Worm (Caenorhabditis elegans): ENCODE measurements around the gene F01D5.3.

Gene F01D5.3

DNA sequence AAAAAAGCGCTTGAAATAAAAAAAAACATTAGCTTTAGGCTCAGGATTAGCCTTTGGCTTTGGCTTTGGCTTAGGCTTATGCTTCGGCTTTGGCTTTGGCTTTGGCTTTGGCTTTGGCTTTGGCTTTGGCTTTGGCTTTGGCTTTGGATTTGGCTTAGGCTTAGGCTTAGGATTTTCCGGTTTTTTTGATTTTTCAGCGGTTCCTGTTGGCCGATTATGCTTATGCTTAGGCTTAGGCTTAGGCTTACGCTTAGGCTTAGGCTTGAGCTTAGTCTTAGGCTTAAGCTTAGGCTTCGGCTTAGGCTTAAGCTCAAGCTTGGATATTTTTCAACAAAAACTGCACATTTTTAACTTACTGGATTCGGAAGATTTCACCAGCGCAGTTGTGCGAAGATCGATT, 25.8 kb downstream of the F01D5.3 start:
- no peak for TF ChIP-seq dmd-4 (tag; optimal IDR thresholded peaks at IDR 0.05)
- TF ChIP-seq mbf-1 (tag; optimal IDR thresholded peaks at IDR 0.05): no peak
- no peak for TF ChIP-seq nhr-11 (tag; optimal IDR thresholded peaks at IDR 0.05)
- no peak for TF ChIP-seq ceh-16 (tag; optimal IDR thresholded peaks at IDR 0.05)
- no peak for TF ChIP-seq Y55F3AM.14 (GFP tag; optimal IDR thresholded peaks at IDR 0.05)
- TF ChIP-seq elt-1 (tag; optimal IDR thresholded peaks at IDR 0.05): no peak
- TF ChIP-seq peb-1 (tag; optimal IDR thresholded peaks at IDR 0.05): no peak
- no peak for TF ChIP-seq blmp-1 (tag; optimal IDR thresholded peaks at IDR 0.05; ENCODE audit: insufficient read depth)
- no peak for TF ChIP-seq nhr-23 (tag; optimal IDR thresholded peaks at IDR 0.05)
- no peak for TF ChIP-seq R02D3.7 (tag; optimal IDR thresholded peaks at IDR 0.05)

ce11 chrII:13973514-13973913, 26.4 kb downstream of the F01D5.3 start, which contains the start of gene Y39G8B.1:
Y39G8B.1 (minus strand) TSS chrII:13973812.
- TF ChIP-seq nhr-6 (tag; optimal IDR thresholded peaks at IDR 0.05) (no peak), skn-1 (tag; optimal IDR thresholded peaks at IDR 0.05) (peak; percentile 34), lsy-2 (tag; optimal IDR thresholded peaks at IDR 0.05) (peak in 1 of 2 experiments; percentile 24), gmeb-1 (tag; optimal IDR thresholded peaks at IDR 0.05) (peak; percentile 3), fos-1 (tag; optimal IDR thresholded peaks at IDR 0.05) (peak; percentile 45)

DNA sequence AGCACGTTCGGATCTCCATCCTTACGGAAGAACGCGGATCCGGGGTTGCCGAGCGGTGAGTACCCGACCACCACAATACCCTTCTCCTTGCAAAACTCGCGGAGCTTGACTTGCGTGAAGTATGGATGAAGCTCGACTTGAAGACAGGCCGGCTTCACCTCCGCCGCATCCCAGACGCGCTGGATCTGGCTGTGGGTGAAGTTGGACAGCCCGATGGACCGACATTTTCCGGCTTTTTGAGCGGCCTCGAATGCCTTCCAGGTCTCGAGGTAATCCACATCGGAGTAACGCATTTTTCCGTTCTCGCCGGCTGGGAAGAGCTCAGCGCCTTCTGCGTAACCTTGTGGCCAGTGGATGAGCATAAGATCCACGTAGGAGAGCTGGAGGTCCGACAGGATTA, 27.7 kb downstream of the F01D5.3 start:
- TF ChIP-seq nhr-21 (tag; optimal IDR thresholded peaks at IDR 0.05): no peak
- no peak for TF ChIP-seq fos-1 (tag; optimal IDR thresholded peaks at IDR 0.05)
- TF ChIP-seq peb-1 (tag; optimal IDR thresholded peaks at IDR 0.05): no peak
- no peak for TF ChIP-seq egl-27 (tag; optimal IDR thresholded peaks at IDR 0.05)
- no peak for TF ChIP-seq snpc-4 (tag; optimal IDR thresholded peaks at IDR 0.05)
- no peak for TF ChIP-seq Y55F3AM.14 (GFP tag; optimal IDR thresholded peaks at IDR 0.05)
- no peak for TF ChIP-seq zag-1 (tag; optimal IDR thresholded peaks at IDR 0.05)
- TF ChIP-seq nhr-129 (tag; optimal IDR thresholded peaks at IDR 0.05): no peak
- no peak for TF ChIP-seq nhr-12 (tag; optimal IDR thresholded peaks at IDR 0.05)
- no peak for TF ChIP-seq nhr-237 (tag; optimal IDR thresholded peaks at IDR 0.05)
- no peak for TF ChIP-seq nhr-6 (tag; optimal IDR thresholded peaks at IDR 0.05)
- TF ChIP-seq F13H6.1 (tag; optimal IDR thresholded peaks at IDR 0.05): no peak
- TF ChIP-seq blmp-1 (tag; optimal IDR thresholded peaks at IDR 0.05; ENCODE audit: insufficient read depth): no peak
- TF ChIP-seq unc-39 (tag; optimal IDR thresholded peaks at IDR 0.05): no peak
- TF ChIP-seq R02D3.7 (tag; optimal IDR thresholded peaks at IDR 0.05): no peak
- no peak for TF ChIP-seq mab-5 (tag; optimal IDR thresholded peaks at IDR 0.05)
- TF ChIP-seq aly-2 (tag; optimal IDR thresholded peaks at IDR 0.05): no peak
- TF ChIP-seq crh-2 (tag; optimal IDR thresholded peaks at IDR 0.05): no peak
- no peak for TF ChIP-seq alr-1 (tag; optimal IDR thresholded peaks at IDR 0.05)

DNA sequence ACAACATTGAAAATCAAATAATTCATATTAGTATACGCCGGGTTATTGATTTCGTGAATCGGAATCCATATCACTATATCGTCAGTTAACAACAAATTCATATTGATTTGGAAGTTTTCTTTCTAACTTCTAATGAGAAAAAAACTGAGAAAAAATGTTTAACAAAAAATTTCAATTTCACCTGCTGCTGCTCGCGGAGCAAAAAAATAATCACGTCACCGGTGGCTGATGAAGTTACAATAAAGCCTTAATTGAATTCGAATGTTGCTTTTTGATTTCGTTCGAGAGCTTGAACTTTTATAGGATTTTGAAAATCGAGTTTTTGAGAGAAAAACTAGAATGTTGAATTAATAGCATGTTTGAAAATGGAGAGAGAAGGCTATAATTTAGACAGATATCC, 31.0 kb downstream of the F01D5.3 start, which contains the start of gene sre-43:
Gene sre-43 (minus strand): TSS at position 101 of the 400 bp plus-strand sequence.
- no peak for TF ChIP-seq fos-1 (tag; optimal IDR thresholded peaks at IDR 0.05)
- TF ChIP-seq nhr-23 (tag; optimal IDR thresholded peaks at IDR 0.05): no peak
- no peak for TF ChIP-seq ztf-11 (tag; optimal IDR thresholded peaks at IDR 0.05)
- TF ChIP-seq sma-3 (GFP tag; optimal IDR thresholded peaks at IDR 0.05): no peak
- no peak for TF ChIP-seq sma-9 (GFP tag; optimal IDR thresholded peaks at IDR 0.05)
- TF ChIP-seq sma-9 (tag; optimal IDR thresholded peaks at IDR 0.05): no peak
- no peak for TF ChIP-seq gmeb-1 (tag; optimal IDR thresholded peaks at IDR 0.05)
- no peak for TF ChIP-seq nhr-237 (tag; optimal IDR thresholded peaks at IDR 0.05)
- TF ChIP-seq lin-13 (GFP tag; optimal IDR thresholded peaks at IDR 0.05): no peak
- no peak for TF ChIP-seq nhr-11 (tag; optimal IDR thresholded peaks at IDR 0.05)
- TF ChIP-seq blmp-1 (tag; optimal IDR thresholded peaks at IDR 0.05; ENCODE audit: insufficient read depth): no peak
- no peak for TF ChIP-seq aly-2 (tag; optimal IDR thresholded peaks at IDR 0.05)
- TF ChIP-seq skn-1 (tag; optimal IDR thresholded peaks at IDR 0.05): no peak
- TF ChIP-seq nhr-12 (tag; optimal IDR thresholded peaks at IDR 0.05): no peak
- TF ChIP-seq F13H6.1 (tag; optimal IDR thresholded peaks at IDR 0.05): no peak
- no peak for TF ChIP-seq mdl-1 (tag; optimal IDR thresholded peaks at IDR 0.05)
- no peak for TF ChIP-seq ama-1 (optimal IDR thresholded peaks at IDR 0.05)

DNA sequence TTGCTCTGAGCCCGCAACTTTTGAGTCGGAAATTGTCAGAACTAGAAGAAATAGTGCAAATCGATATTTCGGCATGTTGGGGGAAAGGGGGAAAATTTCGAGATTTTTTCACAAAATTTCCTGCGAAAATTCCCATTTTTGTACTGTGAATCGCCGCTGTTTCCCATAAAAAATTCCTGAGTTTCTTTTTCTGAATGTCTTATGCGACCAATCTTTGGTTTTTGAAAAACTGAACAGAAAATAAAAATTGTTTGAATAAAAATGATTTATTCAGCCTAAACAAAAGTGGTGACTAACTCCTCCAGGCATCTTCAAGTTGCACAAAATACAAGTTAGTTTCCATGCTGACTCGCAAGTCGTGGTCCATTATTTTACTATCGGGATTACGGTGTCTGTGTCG, 33.7 kb downstream of the F01D5.3 start, which contains the start of gene W07G1.7:
Gene W07G1.7 (minus strand): TSS at position 101 of the 400 bp plus-strand sequence.
- TF ChIP-seq ceh-82 (tag; optimal IDR thresholded peaks at IDR 0.05) (no peak), lin-13 (GFP tag; optimal IDR thresholded peaks at IDR 0.05) (no peak), mdl-1 (tag; optimal IDR thresholded peaks at IDR 0.05) (no peak), nhr-237 (tag; optimal IDR thresholded peaks at IDR 0.05) (no peak), nhr-77 (tag; optimal IDR thresholded peaks at IDR 0.05) (no peak), crh-2 (tag; optimal IDR thresholded peaks at IDR 0.05) (no peak), skn-1 (tag; optimal IDR thresholded peaks at IDR 0.05) (no peak), nhr-23 (tag; optimal IDR thresholded peaks at IDR 0.05) (no peak), C34F6.9 (tag; optimal IDR thresholded peaks at IDR 0.05) (no peak), lin-11 (tag; optimal IDR thresholded peaks at IDR 0.05) (no peak), F13H6.1 (tag; optimal IDR thresholded peaks at IDR 0.05) (no peak), sma-9 (GFP tag; optimal IDR thresholded peaks at IDR 0.05) (no peak), sma-9 (tag; optimal IDR thresholded peaks at IDR 0.05) (no peak), egl-27 (tag; optimal IDR thresholded peaks at IDR 0.05) (no peak)

Data from whole organism, L2 larva.